Fruit fly (Drosophila melanogaster) whole organism, embryonic: Measurements from ENCODE around the gene Cad88C.

ENCODE experiments used
- Atf6 ChIP-seq: fragments of 200-800 bp; sonication (Bioruptor generic); IDR thresholded peaks from 2 replicates; pipeline ENCODE4 v1.3.6; 2022; ENCODE audit warnings: missing biosample characterization, missing genetic modification characterization
- CG11723 ChIP-seq: fragments of 200-800 bp; sonication (Bioruptor generic); optimal IDR thresholded peaks from 2 replicates; lab custom pipeline; 2017; ENCODE audit warnings: missing biosample characterization, mild to moderate bottlenecking, missing genetic modification characterization
- CG1233 ChIP-seq: fragments of 200-800 bp; sonication (Bioruptor generic); optimal IDR thresholded peaks from 4 replicates; lab custom pipeline; 2018; ENCODE audit warnings: missing biosample characterization, mild to moderate bottlenecking, missing genetic modification characterization
- CG12744 ChIP-seq: fragments of 200-800 bp; sonication (Bioruptor generic); optimal IDR thresholded peaks from 2 replicates; lab custom pipeline; 2016; ENCODE audit warnings: missing biosample characterization, missing genetic modification characterization
- CG13424 ChIP-seq: fragments of 200-800 bp; sonication (Bioruptor generic); optimal IDR thresholded peaks from 2 replicates; lab custom pipeline; 2019; ENCODE audit warnings: missing biosample characterization, mild to moderate bottlenecking, missing genetic modification characterization, moderate library complexity
- CG14710 ChIP-seq: fragments of 200-800 bp; sonication (Bioruptor generic); optimal IDR thresholded peaks from 3 replicates; lab custom pipeline; 2019; ENCODE audit warnings: missing biosample characterization, mild to moderate bottlenecking, missing genetic modification characterization, moderate library complexity
- CG15479 ChIP-seq: fragments of 200-800 bp; sonication (Bioruptor generic); optimal IDR thresholded peaks from 3 replicates; lab custom pipeline; 2019; ENCODE audit warnings: missing biosample characterization, mild to moderate bottlenecking, missing genetic modification characterization, moderate library complexity
- CG1647 ChIP-seq: fragments of 200-800 bp; sonication (Bioruptor generic); optimal IDR thresholded peaks from 3 replicates; lab custom pipeline; 2016; ENCODE audit warnings: missing biosample characterization, missing genetic modification characterization
- CG17359 ChIP-seq: fragments of 200-800 bp; sonication (Bioruptor generic); optimal IDR thresholded peaks from 3 replicates; lab custom pipeline; 2018; ENCODE audit warnings: missing biosample characterization, mild to moderate bottlenecking, missing genetic modification characterization, moderate library complexity
- CG17361 ChIP-seq: fragments of 200-800 bp; sonication (Bioruptor generic); IDR thresholded peaks from 3 replicates; pipeline ENCODE4 v1.3.6; 2022; ENCODE audit warnings: missing biosample characterization, missing genetic modification characterization
- CG17568 ChIP-seq: fragments of 200-800 bp; sonication (Bioruptor generic); optimal IDR thresholded peaks from 2 replicates; lab custom pipeline; 2018; ENCODE audit warnings: missing biosample characterization, mild to moderate bottlenecking, missing genetic modification characterization, moderate library complexity
- CG17829 ChIP-seq: fragments of 200-800 bp; optimal IDR thresholded peaks from 2 replicates; lab custom pipeline; 2019; ENCODE audit warnings: missing biosample characterization, mild to moderate bottlenecking, missing genetic modification characterization, moderate library complexity
- CG18476 ChIP-seq: fragments of 200-800 bp; sonication (Bioruptor generic); optimal IDR thresholded peaks from 2 replicates; lab custom pipeline; 2016; ENCODE audit warnings: missing biosample characterization, mild to moderate bottlenecking, missing genetic modification characterization
- CG18764 ChIP-seq: fragments of 200-800 bp; sonication (Bioruptor generic); optimal IDR thresholded peaks from 3 replicates; lab custom pipeline; 2016; ENCODE audit warnings: missing biosample characterization, missing genetic modification characterization
- CG2129 ChIP-seq: fragments of 200-800 bp; sonication (Bioruptor generic); IDR thresholded peaks from 2 replicates; pipeline ENCODE4 v1.3.6; 2022; ENCODE audit warnings: missing biosample characterization, missing genetic modification characterization; ENCODE audit not compliant: partially characterized antibody
- CG30431 ChIP-seq: fragments of 200-800 bp; sonication (Bioruptor generic); optimal IDR thresholded peaks from 2 replicates; lab custom pipeline; 2017; ENCODE audit warnings: missing biosample characterization, missing genetic modification characterization
- CG3065 ChIP-seq: fragments of 200-800 bp; sonication (Bioruptor generic); optimal IDR thresholded peaks from 2 replicates; lab custom pipeline; 2016; ENCODE audit warnings: missing biosample characterization, missing genetic modification characterization
- CG33557 ChIP-seq: fragments of 200-800 bp; sonication (Bioruptor generic); optimal IDR thresholded peaks from 2 replicates; lab custom pipeline; 2019; ENCODE audit warnings: missing biosample characterization, mild to moderate bottlenecking, missing genetic modification characterization, moderate library complexity
- CG5953 ChIP-seq: fragments of 200-800 bp; sonication (Bioruptor generic); IDR thresholded peaks from 2 replicates; pipeline ENCODE4 v1.3.6; 2022; ENCODE audit warnings: missing biosample characterization, missing genetic modification characterization
- CG6654 ChIP-seq: fragments of 200-800 bp; sonication (Bioruptor generic); optimal IDR thresholded peaks from 2 replicates; lab custom pipeline; 2017; ENCODE audit warnings: missing biosample characterization, mild to moderate bottlenecking, missing genetic modification characterization
- CG6791 ChIP-seq: fragments of 200-800 bp; sonication (Bioruptor generic); IDR thresholded peaks from 3 replicates; pipeline ENCODE4 v1.3.6; 2022; ENCODE audit warnings: missing biosample characterization, missing genetic modification characterization; ENCODE audit not compliant: partially characterized antibody
- CG9609 ChIP-seq: fragments of 200-800 bp; sonication (Bioruptor generic); optimal IDR thresholded peaks from 3 replicates; lab custom pipeline; 2016; ENCODE audit warnings: missing biosample characterization, missing genetic modification characterization
- CG9727 ChIP-seq: fragments of 200-800 bp; sonication (Bioruptor generic); optimal IDR thresholded peaks from 3 replicates; lab custom pipeline; 2017; ENCODE audit warnings: missing biosample characterization, mild to moderate bottlenecking, missing genetic modification characterization
- CkIIα-i1 ChIP-seq: fragments of 200-800 bp; sonication (Bioruptor generic); IDR thresholded peaks from 2 replicates; pipeline ENCODE4 v1.3.6; 2022; ENCODE audit warnings: missing biosample characterization, missing genetic modification characterization
- HLH3B ChIP-seq: fragments of 200-800 bp; sonication (Bioruptor generic); IDR thresholded peaks from 2 replicates; pipeline ENCODE4 v1.3.6; 2022; ENCODE audit warnings: missing biosample characterization, missing genetic modification characterization
- Hand ChIP-seq: fragments of 200-800 bp; sonication (Bioruptor generic); optimal IDR thresholded peaks from 2 replicates; lab custom pipeline; 2017; ENCODE audit warnings: mild to moderate bottlenecking, missing biosample characterization, missing genetic modification reagents, missing genetic modification characterization
- Lhr ChIP-seq: fragments of 200-800 bp; sonication (Bioruptor generic); optimal IDR thresholded peaks from 3 replicates; lab custom pipeline; 2017; ENCODE audit warnings: mild to moderate bottlenecking, missing biosample characterization, missing genetic modification reagents, missing genetic modification characterization
- MBD-R2 ChIP-seq: fragments of 200-800 bp; sonication (Bioruptor generic); IDR thresholded peaks from 2 replicates; pipeline ENCODE4 v1.3.6; 2022; ENCODE audit warnings: missing biosample characterization, missing genetic modification characterization
- Oli ChIP-seq: fragments of 200-800 bp; sonication (Bioruptor generic); optimal IDR thresholded peaks from 2 replicates; lab custom pipeline; 2018; ENCODE audit warnings: missing biosample characterization, mild to moderate bottlenecking, missing genetic modification characterization, moderate library complexity
- Ptx1 ChIP-seq: fragments of 200-800 bp; sonication (Bioruptor generic); IDR thresholded peaks from 2 replicates; pipeline ENCODE4 v1.3.6; 2022; ENCODE audit warnings: missing biosample characterization, missing genetic modification characterization
- Spps ChIP-seq: fragments of 200-800 bp; sonication (Bioruptor generic); optimal IDR thresholded peaks from 2 replicates; lab custom pipeline; 2018; ENCODE audit warnings: missing biosample characterization, mild to moderate bottlenecking, missing genetic modification characterization
- Sry-β ChIP-seq: fragments of 200-800 bp; sonication (Bioruptor generic); optimal IDR thresholded peaks from 2 replicates; lab custom pipeline; 2018; ENCODE audit warnings: missing biosample characterization, mild to moderate bottlenecking, missing genetic modification characterization, moderate library complexity
- Xrp1 ChIP-seq: fragments of 200-800 bp; sonication (Bioruptor generic); IDR thresholded peaks from 2 replicates; pipeline ENCODE4 v1.3.6; 2022; ENCODE audit warnings: missing biosample characterization, missing genetic modification characterization
- bsh ChIP-seq, 2 experiments: fragments of 200-800 bp; sonication (Bioruptor generic); optimal IDR thresholded peaks; 2 replicates each; lab custom pipeline; 2017 to 2018; ENCODE audit warnings: mild to moderate bottlenecking in 2 of 2, missing biosample characterization in 2 of 2, missing genetic modification characterization in 2 of 2, moderate library complexity in 1 of 2
- dmrt11E ChIP-seq: fragments of 200-800 bp; sonication (Bioruptor generic); optimal IDR thresholded peaks from 3 replicates; lab custom pipeline; 2018; ENCODE audit warnings: missing biosample characterization, mild to moderate bottlenecking, missing genetic modification characterization, moderate library complexity
- dpn ChIP-seq, 2 experiments: fragments of 200-800 bp; sonication (Bioruptor generic); optimal IDR thresholded peaks; 3 replicates each; lab custom pipeline; 2016; ENCODE audit warnings: missing biosample characterization in 2 of 2, missing genetic modification characterization in 2 of 2
- ewg ChIP-seq: fragments of 200-800 bp; sonication (Bioruptor generic); optimal IDR thresholded peaks from 3 replicates; lab custom pipeline; 2017; ENCODE audit warnings: mild to moderate bottlenecking, missing biosample characterization, missing genetic modification reagents, missing genetic modification characterization
- gsb ChIP-seq: fragments of 200-800 bp; sonication (Bioruptor generic); IDR thresholded peaks from 2 replicates; pipeline ENCODE4 v1.3.6; 2022; ENCODE audit warnings: missing biosample characterization, missing genetic modification characterization
- h ChIP-seq: fragments of >200 bp; optimal IDR thresholded peaks from 2 replicates; lab custom pipeline; 2017
- jumu ChIP-seq: fragments of 200-800 bp; sonication (Bioruptor generic); optimal IDR thresholded peaks from 3 replicates; lab custom pipeline; 2016; ENCODE audit warnings: missing biosample characterization, missing genetic modification characterization
- kay ChIP-seq: fragments of 200-800 bp; sonication (Bioruptor generic); optimal IDR thresholded peaks from 2 replicates; lab custom pipeline; 2016; ENCODE audit warnings: missing biosample characterization, missing genetic modification characterization
- maf-S ChIP-seq: fragments of 200-800 bp; sonication (Bioruptor generic); optimal IDR thresholded peaks from 2 replicates; lab custom pipeline; 2016; ENCODE audit warnings: missing biosample characterization, missing genetic modification characterization
- p53 ChIP-seq: fragments of 200-800 bp; sonication (Bioruptor generic); optimal IDR thresholded peaks from 2 replicates; lab custom pipeline; 2016; ENCODE audit warnings: missing biosample characterization, missing genetic modification characterization
- tll ChIP-seq, 2 experiments: fragments of 200-800 bp in 1 of 2; fragments of >200 bp in 1 of 2; sonication (Bioruptor generic) in 1 of 2; optimal IDR thresholded peaks; 2 replicates each; lab custom pipeline; 2017 to 2019; ENCODE audit warnings: missing biosample characterization in 2 of 2, missing genetic modification characterization in 2 of 2, mild to moderate bottlenecking in 1 of 2, moderate library complexity in 1 of 2
- tup ChIP-seq: fragments of 200-800 bp; sonication (Bioruptor generic); optimal IDR thresholded peaks from 2 replicates; lab custom pipeline; 2016; ENCODE audit warnings: missing biosample characterization, mild to moderate bottlenecking, missing genetic modification characterization, moderate library complexity
- zfh1 ChIP-seq: fragments of 200-800 bp; sonication (Bioruptor generic); IDR thresholded peaks from 3 replicates; pipeline ENCODE4 v1.3.6; 2022; ENCODE audit warnings: missing biosample characterization, missing genetic modification characterization

Gene Cad88C

dm6 chr3R:14608892-14609692 is 21.2 kb upstream of the Cad88C start, which contains the start of gene CG14853 (continued):
- TF ChIP-seq dpn (GFP tag; optimal IDR thresholded peaks at IDR 0.05; lab: Kevin White, UChicago) = peak in 1 of 2 experiments; percentile 84
- TF ChIP-seq Atf6 (GFP tag; lab: Robert Waterston, UW) = peak; percentile 88
- TF ChIP-seq CG18764 (GFP tag; lab: Kevin White, UChicago) = peak; percentile 2
- TF ChIP-seq h = no peak
- no peak for TF ChIP-seq tll (GFP tag; optimal IDR thresholded peaks at IDR 0.05; lab: Kevin White, UChicago)
- peak; percentile 72 for TF ChIP-seq CG1233
- TF ChIP-seq Sry-β (GFP tag; lab: Kevin White, UChicago) = peak; percentile 24
- TF ChIP-seq CG14710 (tag; lab: Kevin White, UChicago) = peak; percentile 45
- peak; percentile 30 for TF ChIP-seq CG11723 (GFP tag; lab: Kevin White, UChicago)
- no peak for TF ChIP-seq p53 (GFP tag; lab: Kevin White, UChicago)
- TF ChIP-seq CG5953 (GFP tag; lab: Robert Waterston, UW) = peak; percentile 80
- peak; percentile 33 for TF ChIP-seq dmrt11E (tag; lab: Kevin White, UChicago)
- peak; percentile 22 for TF ChIP-seq Lhr (GFP tag; lab: Kevin White, UChicago)
- no peak for TF ChIP-seq CG6791 (GFP tag; lab: Robert Waterston, UW)
- TF ChIP-seq maf-S (GFP tag; lab: Kevin White, UChicago) = no peak
- peak in 1 of 2 experiments; percentile 88 for TF ChIP-seq bsh (GFP tag; optimal IDR thresholded peaks at IDR 0.05; lab: Kevin White, UChicago)
- TF ChIP-seq jumu (GFP tag; lab: Kevin White, UChicago) = no peak
- no peak for TF ChIP-seq CG1647
- TF ChIP-seq gsb = peak; percentile 51
- peak; percentile 48 for TF ChIP-seq CG3065 (GFP tag; lab: Kevin White, UChicago)
- peak; percentile 47 for TF ChIP-seq CG12744 (GFP tag; lab: Kevin White, UChicago)
- TF ChIP-seq Hand (GFP tag; lab: Kevin White, UChicago) = peak; percentile 72
- no peak for TF ChIP-seq CG18476
- TF ChIP-seq CG6654 = peak; percentile 1
- TF ChIP-seq ewg (GFP tag; lab: Kevin White, UChicago) = peak; percentile 87
- no peak for TF ChIP-seq Spps (tag; lab: Kevin White, UChicago)
- TF ChIP-seq MBD-R2 (GFP tag; lab: Robert Waterston, UW) = no peak

DNA sequence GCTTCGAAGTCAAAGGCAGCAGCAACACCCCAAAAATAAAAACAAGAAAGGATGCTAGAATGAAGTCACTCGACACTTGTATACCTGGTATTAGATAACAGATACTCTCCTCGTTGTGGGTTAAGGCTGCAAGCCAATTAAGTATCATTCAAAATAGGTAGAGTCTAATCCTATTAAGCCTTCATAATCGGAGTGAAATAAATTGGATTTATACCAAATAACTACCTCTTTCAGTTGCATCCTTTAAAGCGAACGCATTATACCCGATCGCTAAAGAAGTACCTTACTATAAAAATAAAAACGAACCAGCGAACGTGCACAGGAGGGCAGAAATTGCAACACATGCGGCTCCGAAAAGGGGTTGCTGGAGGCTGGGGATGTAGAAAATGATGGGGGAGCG is 7.7 kb upstream of the Cad88C start:
- no peak for TF ChIP-seq CG15479
- TF ChIP-seq CkIIα-i1 (GFP tag; lab: Robert Waterston, UW) = no peak
- no peak for TF ChIP-seq zfh1 (GFP tag; lab: Robert Waterston, UW)
- peak in 1 of 2 experiments; percentile 5 for TF ChIP-seq bsh (GFP tag; optimal IDR thresholded peaks at IDR 0.05; lab: Kevin White, UChicago)
- TF ChIP-seq Ptx1 (GFP tag; lab: Robert Waterston, UW) = no peak
- TF ChIP-seq, all 482 proteins: peak for 1

DNA sequence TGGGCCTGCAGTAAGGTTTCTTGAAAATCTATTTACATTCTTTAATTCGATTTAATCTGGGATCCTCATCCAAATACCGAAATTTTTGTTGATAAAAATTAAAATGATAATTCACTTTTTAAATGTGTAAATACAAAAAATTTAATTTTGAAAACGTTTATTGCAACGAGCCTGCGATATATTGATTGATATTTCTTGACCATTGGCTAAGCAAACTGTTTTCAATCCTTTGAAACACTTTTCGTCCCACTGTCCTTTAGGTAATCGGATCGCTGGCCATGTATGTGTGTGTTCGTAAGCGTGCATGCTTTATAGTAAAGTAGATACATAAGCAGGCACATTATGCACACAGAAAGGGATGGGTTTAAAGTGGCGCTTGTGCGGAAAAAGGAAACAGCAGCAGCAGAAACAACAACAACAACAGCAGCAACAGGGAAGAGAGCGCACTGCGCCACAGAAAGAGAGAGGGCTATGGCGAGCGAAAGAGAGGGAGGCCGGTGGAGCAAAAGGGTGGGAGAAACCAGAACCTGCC is 6.1 kb upstream of the Cad88C start:
- peak; percentile 42 for TF ChIP-seq CG13424 (tag; lab: Kevin White, UChicago)
- TF ChIP-seq Xrp1 (GFP tag; lab: Robert Waterston, UW) = peak; percentile 75
- peak; percentile 23 for TF ChIP-seq tup (GFP tag; lab: Kevin White, UChicago)
- TF ChIP-seq HLH3B (GFP tag; lab: Robert Waterston, UW) = peak; percentile 40; the same call in 1 of the 2 replicates
- peak; percentile 20 for TF ChIP-seq kay
- peak; percentile 75; the same call in 2 of the 3 replicates for TF ChIP-seq CG17361 (GFP tag; lab: Robert Waterston, UW)
- TF ChIP-seq CG30431 = peak; percentile 19
- TF ChIP-seq CG33557 = peak; percentile 64
- no peak for TF ChIP-seq CG2129
- peak; percentile 69 for TF ChIP-seq Oli (tag; lab: Kevin White, UChicago)
- TF ChIP-seq CG17568 (GFP tag; lab: Kevin White, UChicago) = no peak
- peak; percentile 43 for TF ChIP-seq ewg (GFP tag; lab: Kevin White, UChicago)
- peak; percentile 52 for TF ChIP-seq CG9609 (GFP tag; lab: Kevin White, UChicago)
- peak; percentile 70 for TF ChIP-seq CG9727 (GFP tag; lab: Kevin White, UChicago)
- TF ChIP-seq CG17359 (tag; lab: Kevin White, UChicago) = peak; percentile 50
- TF ChIP-seq CG17829 = peak; percentile 73
